Worm (Caenorhabditis elegans): ENCODE data around the gene swt-3.

swt-3 gene

ce11 chrIV:10750041-10750440 lies 30.4 kb downstream of the swt-3 start, which contains the start of gene T25B9.1:
Gene T25B9.1, minus strand, starts transcription at chrIV:10750141.
- no peak for TF ChIP-seq B0310.2 (tag; optimal IDR thresholded peaks at IDR 0.05)
- no peak for TF ChIP-seq flt-1 (GFP tag; IDR thresholded peaks at IDR 0.05)
- no peak for TF ChIP-seq hmg-4 (GFP tag; optimal IDR thresholded peaks at IDR 0.05)
- TF ChIP-seq tra-4 (tag; optimal IDR thresholded peaks at IDR 0.05), result no peak
- TF ChIP-seq tbx-37 (GFP tag; conservative IDR thresholded peaks at IDR 0.05), result no peak
- TF ChIP-seq hnd-1 (tag; optimal IDR thresholded peaks at IDR 0.05), result no peak
- no peak for TF ChIP-seq ceh-13 (GFP tag; optimal IDR thresholded peaks at IDR 0.05)
- TF ChIP-seq hmbx-1 (tag; optimal IDR thresholded peaks at IDR 0.05), result no peak
- TF ChIP-seq ceh-36 (tag; optimal IDR thresholded peaks at IDR 0.05), result no peak
- TF ChIP-seq F13C5.2 (tag; optimal IDR thresholded peaks at IDR 0.05), result no peak
- TF ChIP-seq tbx-11 (GFP tag; IDR thresholded peaks at IDR 0.05), result no peak
- TF ChIP-seq pes-1 (GFP tag; IDR thresholded peaks at IDR 0.05), result no peak
- TF ChIP-seq ets-7 (tag; optimal IDR thresholded peaks at IDR 0.05), result no peak

ce11 chrIV:10745332-10745731 lies 35.2 kb downstream of the swt-3 start:
- TF ChIP-seq ama-1 (optimal IDR thresholded peaks at IDR 0.05) (no peak), flt-1 (GFP tag; IDR thresholded peaks at IDR 0.05) (no peak), scrt-1 (GFP tag; IDR thresholded peaks at IDR 0.05) (no peak), hmg-4 (GFP tag; optimal IDR thresholded peaks at IDR 0.05) (no peak), tra-4 (tag; optimal IDR thresholded peaks at IDR 0.05) (no peak), sea-1 (GFP tag; conservative IDR thresholded peaks at IDR 0.05) (no peak), ceh-36 (tag; optimal IDR thresholded peaks at IDR 0.05) (peak; percentile 6)

ce11 chrIV:10744475-10744874 lies 36.0 kb downstream of the swt-3 start, which contains the start of gene T25B9.3:
Gene T25B9.3, plus strand, starts transcription at chrIV:10744775.
- TF ChIP-seq aly-1 (tag; optimal IDR thresholded peaks at IDR 0.05) (no peak), hmbx-1 (tag; optimal IDR thresholded peaks at IDR 0.05) (no peak), sea-1 (GFP tag; conservative IDR thresholded peaks at IDR 0.05) (no peak), tra-4 (tag; optimal IDR thresholded peaks at IDR 0.05) (no peak), hnd-1 (tag; optimal IDR thresholded peaks at IDR 0.05) (no peak), ceh-13 (GFP tag; optimal IDR thresholded peaks at IDR 0.05) (no peak)

- TF ChIP-seq hnd-1 (tag; optimal IDR thresholded peaks at IDR 0.05) (no peak), B0310.2 (tag; optimal IDR thresholded peaks at IDR 0.05) (no peak), flt-1 (GFP tag; IDR thresholded peaks at IDR 0.05) (no peak), scrt-1 (GFP tag; IDR thresholded peaks at IDR 0.05) (no peak), F13C5.2 (tag; optimal IDR thresholded peaks at IDR 0.05) (no peak), hmg-4 (GFP tag; optimal IDR thresholded peaks at IDR 0.05) (no peak), ceh-13 (GFP tag; optimal IDR thresholded peaks at IDR 0.05) (no peak), tbx-37 (GFP tag; conservative IDR thresholded peaks at IDR 0.05) (no peak), tra-4 (tag; optimal IDR thresholded peaks at IDR 0.05) (no peak), pes-1 (GFP tag; IDR thresholded peaks at IDR 0.05) (no peak), hmbx-1 (tag; optimal IDR thresholded peaks at IDR 0.05) (no peak), aly-1 (tag; optimal IDR thresholded peaks at IDR 0.05) (no peak), ama-1 (optimal IDR thresholded peaks at IDR 0.05) (no peak)
Observed at ce11 chrIV:10738328-10738727, 42.2 kb downstream of the swt-3 start, which contains the start of gene ssp-34. Gene ssp-34, minus strand, starts transcription at chrIV:10738602.

- peak; percentile 41 for TF ChIP-seq ama-1 (optimal IDR thresholded peaks at IDR 0.05)
- TF ChIP-seq hnd-1 (tag; optimal IDR thresholded peaks at IDR 0.05), result no peak
Observed at ce11 chrIV:10737011-10737553, 43.4 kb downstream of the swt-3 start, which contains the start of gene grl-21. Gene grl-21, plus strand, starts transcription at chrIV:10737474.

- no peak for TF ChIP-seq scrt-1 (GFP tag; IDR thresholded peaks at IDR 0.05)
- no peak for TF ChIP-seq tbx-37 (GFP tag; conservative IDR thresholded peaks at IDR 0.05)
- TF ChIP-seq ets-7 (tag; optimal IDR thresholded peaks at IDR 0.05), result no peak
- TF ChIP-seq hmbx-1 (tag; optimal IDR thresholded peaks at IDR 0.05), result no peak
- TF ChIP-seq flt-1 (GFP tag; IDR thresholded peaks at IDR 0.05), result no peak
- TF ChIP-seq aly-1 (tag; optimal IDR thresholded peaks at IDR 0.05), result no peak
- no peak for TF ChIP-seq ceh-36 (tag; optimal IDR thresholded peaks at IDR 0.05)
- no peak for TF ChIP-seq pes-1 (GFP tag; IDR thresholded peaks at IDR 0.05)
- no peak for TF ChIP-seq sea-1 (GFP tag; conservative IDR thresholded peaks at IDR 0.05)
- TF ChIP-seq F13C5.2 (tag; optimal IDR thresholded peaks at IDR 0.05), result no peak
- no peak for TF ChIP-seq ceh-13 (GFP tag; optimal IDR thresholded peaks at IDR 0.05)
Observed at ce11 chrIV:10734527-10735436, 45.7 kb downstream of the swt-3 start, which contains the start of the genes orc-5 and cyb-1. Gene orc-5, minus strand, starts transcription at chrIV:10734588. Gene cyb-1, plus strand, starts transcription at chrIV:10735216.
